Fruit fly (Drosophila melanogaster): ENCODE measurements around the gene Zmynd8.
A peak's percentile ranks its signal among the peaks of the same experiment; 100 is the strongest.

Gene Zmynd8

DNA sequence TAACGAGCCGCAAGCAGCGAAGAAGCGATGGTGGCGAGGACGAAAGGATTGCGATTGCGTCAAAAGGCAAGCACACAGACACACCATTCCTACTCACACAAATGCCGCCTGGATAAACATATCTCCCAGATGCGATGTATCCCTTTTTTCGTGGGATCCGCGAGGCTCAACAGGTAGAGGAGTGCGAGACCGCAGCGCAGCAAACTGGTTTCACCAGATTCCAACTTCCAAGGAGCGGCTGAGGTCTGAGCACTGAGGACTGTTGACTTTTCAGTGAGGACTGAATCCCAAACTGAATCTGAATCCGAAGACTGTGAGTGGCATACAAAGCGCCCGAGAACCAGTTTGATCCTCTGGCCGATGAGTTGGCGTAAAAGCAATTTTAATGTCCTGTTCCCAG, 32.7 kb downstream of the Zmynd8 start:
- TF ChIP-seq row (GFP tag; IDR thresholded peaks at IDR 0.05), result no peak
- peak; percentile 32 for TF ChIP-seq pros (GFP tag; optimal IDR thresholded peaks at IDR 0.05)
- TF ChIP-seq CG14965 (GFP tag; optimal IDR thresholded peaks at IDR 0.05; ENCODE audit: borderline replicate concordance), result no peak
- TF ChIP-seq Dbx (GFP tag; IDR thresholded peaks at IDR 0.05), result no peak
- TF ChIP-seq tll (GFP tag; optimal IDR thresholded peaks at IDR 0.05), result peak in 1 of 2 experiments; percentile 41
- TF ChIP-seq Fer2 (tag; optimal IDR thresholded peaks at IDR 0.05), result no peak
- TF ChIP-seq zfh2 (GFP tag; optimal IDR thresholded peaks at IDR 0.05), result no peak
- TF ChIP-seq peb (GFP tag; IDR thresholded peaks at IDR 0.05), result no peak
- peak; percentile 23 for TF ChIP-seq lbe (GFP tag; optimal IDR thresholded peaks at IDR 0.05)
- TF ChIP-seq Ada2b (GFP tag; IDR thresholded peaks at IDR 0.05), result no peak
- no peak for TF ChIP-seq CG4282 (GFP tag; optimal IDR thresholded peaks at IDR 0.05)
- no peak for TF ChIP-seq CG11723 (GFP tag; optimal IDR thresholded peaks at IDR 0.05)
- peak; percentile 41 for TF ChIP-seq nom (GFP tag; optimal IDR thresholded peaks at IDR 0.05)

DNA sequence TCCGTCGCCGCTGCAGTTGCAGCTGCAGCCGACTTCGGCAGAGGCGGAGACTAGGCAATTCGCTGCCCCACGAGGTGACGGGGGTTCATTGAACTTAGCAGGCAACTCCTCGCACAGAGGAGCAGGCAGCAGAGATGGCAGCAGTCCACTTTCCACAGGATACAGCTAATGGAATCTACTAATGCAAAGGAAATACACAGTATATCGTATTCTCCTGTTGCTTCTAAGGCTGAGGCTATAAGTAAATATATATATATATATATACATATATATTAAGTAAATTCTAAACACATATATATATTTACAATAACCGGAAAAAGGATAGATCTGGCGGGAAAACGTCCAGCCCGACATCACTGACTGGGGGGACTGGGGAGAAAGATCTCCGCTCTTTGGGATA, 34.1 kb downstream of the Zmynd8 start:
- no peak for TF ChIP-seq CG9932 (GFP tag; IDR thresholded peaks at IDR 0.05)
- TF ChIP-seq trem (tag; optimal IDR thresholded peaks at IDR 0.05), result peak; percentile 3
- TF ChIP-seq esg (GFP tag; conservative IDR thresholded peaks at IDR 0.05), result no peak
- peak; percentile 29 for TF ChIP-seq CG2712 (tag; optimal IDR thresholded peaks at IDR 0.05)
- TF ChIP-seq CG18262 (tag; optimal IDR thresholded peaks at IDR 0.05), result peak; percentile 3
- no peak for TF ChIP-seq tup (GFP tag; optimal IDR thresholded peaks at IDR 0.05)
- TF ChIP-seq dmrt11E (tag; optimal IDR thresholded peaks at IDR 0.05), result peak; percentile 9
- TF ChIP-seq Sry-β (GFP tag; optimal IDR thresholded peaks at IDR 0.05), result peak; percentile 86
- TF ChIP-seq oc (tag; optimal IDR thresholded peaks at IDR 0.05), result no peak
- TF ChIP-seq CG15696 (tag; optimal IDR thresholded peaks at IDR 0.05), result no peak
- no peak for TF ChIP-seq Rx (GFP tag; IDR thresholded peaks at IDR 0.05)
- no peak for TF ChIP-seq CG4360 (GFP tag; IDR thresholded peaks at IDR 0.05)
- TF ChIP-seq sens (GFP tag), result no peak
- TF ChIP-seq prd (optimal IDR thresholded peaks at IDR 0.05), result no peak
- TF ChIP-seq prd (GFP tag; IDR thresholded peaks at IDR 0.05), result no peak
- TF ChIP-seq CG14860 (GFP tag; IDR thresholded peaks at IDR 0.05; ENCODE audit: partially characterized antibody), result no peak
- TF ChIP-seq CG12391 (tag; optimal IDR thresholded peaks at IDR 0.05), result peak; percentile 2
- no peak for TF ChIP-seq az2 (GFP tag; optimal IDR thresholded peaks at IDR 0.05)
- TF ChIP-seq tll (GFP tag; optimal IDR thresholded peaks at IDR 0.05), result no peak
- TF ChIP-seq CG16813 (GFP tag; IDR thresholded peaks at IDR 0.05; ENCODE audit: partially characterized antibody), result no peak
- TF ChIP-seq CG32767 (GFP tag; IDR thresholded peaks at IDR 0.05), result no peak
- no peak for TF ChIP-seq Lim3 (GFP tag; IDR thresholded peaks at IDR 0.05)

DNA sequence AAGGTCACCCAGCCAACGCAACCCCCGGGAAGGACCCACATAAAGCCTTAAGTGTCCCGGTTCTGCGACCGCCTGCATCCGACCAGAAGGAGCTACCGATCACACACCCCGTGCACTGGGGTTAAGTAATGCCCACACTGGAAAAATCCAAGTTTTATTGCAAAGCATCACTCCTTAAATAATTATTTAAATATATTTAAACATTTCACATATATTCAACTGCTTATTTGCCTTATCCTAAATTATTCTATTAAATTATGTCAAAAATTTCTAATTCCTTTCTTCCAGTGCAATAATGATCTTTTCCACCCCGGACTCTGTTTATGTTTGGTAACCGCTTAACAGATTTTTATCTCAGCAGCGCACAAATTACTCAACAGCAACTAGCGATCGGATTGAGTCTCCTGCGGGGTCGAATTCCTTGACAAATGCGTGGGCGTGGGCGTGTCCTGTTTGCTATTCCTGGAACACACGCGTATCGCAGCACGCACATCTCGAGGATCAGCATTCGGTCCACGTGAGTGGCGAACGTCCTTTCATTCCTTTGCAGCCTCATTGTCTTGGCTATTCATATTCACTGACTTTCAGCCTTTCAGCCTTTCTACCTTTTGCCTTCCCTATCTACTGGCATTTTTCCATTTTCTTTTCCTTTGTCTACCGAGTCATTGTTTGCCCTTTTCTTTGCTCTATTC, 35.4 kb downstream of the Zmynd8 start:
- TF ChIP-seq Lpt (GFP tag; optimal IDR thresholded peaks at IDR 0.05), result no peak
- TF ChIP-seq CG15011 (GFP tag; optimal IDR thresholded peaks at IDR 0.05), result no peak
- TF ChIP-seq Nf-YA (GFP tag; IDR thresholded peaks at IDR 0.05), result no peak
- peak; percentile 6 for TF ChIP-seq CG12219 (GFP tag; optimal IDR thresholded peaks at IDR 0.05)
- no peak for TF ChIP-seq Lim3 (GFP tag; IDR thresholded peaks at IDR 0.05)
- no peak for TF ChIP-seq CG13894 (tag; optimal IDR thresholded peaks at IDR 0.05)
- no peak for TF ChIP-seq kah (GFP tag; optimal IDR thresholded peaks at IDR 0.05)
- TF ChIP-seq CG3407 (GFP tag; optimal IDR thresholded peaks at IDR 0.05), result peak; percentile 11
- TF ChIP-seq CG30020 (tag; optimal IDR thresholded peaks at IDR 0.05), result no peak
- peak; percentile 13 for TF ChIP-seq CG8290 (GFP tag; optimal IDR thresholded peaks at IDR 0.05)
- TF ChIP-seq CG8290 (tag; optimal IDR thresholded peaks at IDR 0.05), result no peak
- TF ChIP-seq en (GFP tag; optimal IDR thresholded peaks at IDR 0.05), result no peak
- TF ChIP-seq BEAF-32 (GFP tag; optimal IDR thresholded peaks at IDR 0.05), result no peak
- TF ChIP-seq CG10431 (GFP tag; optimal IDR thresholded peaks at IDR 0.05), result no peak
- no peak for TF ChIP-seq Oaz (GFP tag; IDR thresholded peaks at IDR 0.05)
- no peak for TF ChIP-seq CG9876 (GFP tag; optimal IDR thresholded peaks at IDR 0.05)
- no peak for TF ChIP-seq CG12299 (tag; optimal IDR thresholded peaks at IDR 0.05)

Measured in whole organism, embryonic.